Worm (Caenorhabditis elegans): Measurements from ENCODE around the gene nlp-23.
A peak's percentile ranks its signal among the peaks of the same experiment; 100 is the strongest.

nlp-23 gene

ce11 chrX:2364703-2365299 is 22.0 kb upstream of the nlp-23 start (continued):
- TF ChIP-seq daf-16 (GFP tag; optimal IDR thresholded peaks at IDR 0.05) (peak; percentile 80 to 94), daf-16 (tag; optimal IDR thresholded peaks at IDR 0.05) (peak; percentile 90), nhr-237 (tag; optimal IDR thresholded peaks at IDR 0.05) (peak; percentile 75), ama-1 (optimal IDR thresholded peaks at IDR 0.05) (no peak), tag-97 (GFP tag; IDR thresholded peaks at IDR 0.05) (0 out of 2 replicates have a peak, but pooled peaks have one; percentile 10), nhr-6 (tag; optimal IDR thresholded peaks at IDR 0.05) (peak; percentile 85), php-3 (GFP tag; IDR thresholded peaks at IDR 0.05) (peak; percentile 91), lin-29 (GFP tag; IDR thresholded peaks at IDR 0.05) (peak; percentile 81), zip-2 (tag; optimal IDR thresholded peaks at IDR 0.05) (peak; percentile 91), aha-1 (tag) (peak; percentile 27), nhr-77 (tag; optimal IDR thresholded peaks at IDR 0.05) (peak; percentile 99), lin-13 (GFP tag; optimal IDR thresholded peaks at IDR 0.05) (peak; percentile 63), sdz-12 (GFP tag; optimal IDR thresholded peaks at IDR 0.05) (no peak), mxl-3 (GFP tag; optimal IDR thresholded peaks at IDR 0.05) (peak; percentile 30), nhr-28 (tag; optimal IDR thresholded peaks at IDR 0.05) (peak; percentile 82), arid-1 (GFP tag; conservative IDR thresholded peaks at IDR 0.05) (peak; percentile 60), saeg-2 (GFP tag; IDR thresholded peaks at IDR 0.05) (peak; percentile 73; the same call in 1 of the 2 replicates), spr-3 (GFP tag; optimal IDR thresholded peaks at IDR 0.05) (peak; percentile 68), dmd-8 (GFP tag; IDR thresholded peaks at IDR 0.05) (no peak), Y5F2A.4 (GFP tag; optimal IDR thresholded peaks at IDR 0.05) (no peak), ces-1 (GFP tag; optimal IDR thresholded peaks at IDR 0.05) (peak; percentile 41), F49E8.2 (tag; optimal IDR thresholded peaks at IDR 0.05; ENCODE audit: borderline replicate concordance) (no peak), ceh-62 (tag; optimal IDR thresholded peaks at IDR 0.05) (no peak), nhr-48 (tag; optimal IDR thresholded peaks at IDR 0.05) (peak; percentile 91), ceh-32 (tag; optimal IDR thresholded peaks at IDR 0.05; ENCODE audit: poor library complexity) (peak; percentile 48), fos-1 (tag; optimal IDR thresholded peaks at IDR 0.05) (peak; percentile 63), mdt-29 (GFP tag; IDR thresholded peaks at IDR 0.05) (peak; percentile 44; the same call in 1 of the 2 replicates), lsy-2 (tag; optimal IDR thresholded peaks at IDR 0.05) (peak; percentile 87 to 95), hif-1 (tag; optimal IDR thresholded peaks at IDR 0.05) (peak; percentile 33 to 50), vab-7 (GFP tag; IDR thresholded peaks at IDR 0.05) (peak; percentile 83), nhr-41 (GFP tag; IDR thresholded peaks at IDR 0.05) (no peak), lin-39 (tag; optimal IDR thresholded peaks at IDR 0.05) (no peak), ztf-7 (tag; optimal IDR thresholded peaks at IDR 0.05) (peak; percentile 94), lin-1 (GFP tag; IDR thresholded peaks at IDR 0.05) (peak; percentile 70; the same call in 1 of the 2 replicates), F10B5.3 (tag; optimal IDR thresholded peaks at IDR 0.05) (peak; percentile 87), hlh-30 (tag; optimal IDR thresholded peaks at IDR 0.05; ENCODE audit: insufficient read depth) (peak; percentile 91), unc-130 (GFP tag; optimal IDR thresholded peaks at IDR 0.05) (no peak), T26A8.4 (GFP tag; IDR thresholded peaks at IDR 0.05) (peak; percentile 97), ctbp-1 (GFP tag; IDR thresholded peaks at IDR 0.05) (peak; percentile 77), ZK546.5 (tag; optimal IDR thresholded peaks at IDR 0.05) (peak in 1 of 2 experiments; percentile 37), mxl-2 (GFP tag; conservative IDR thresholded peaks at IDR 0.05) (no peak), jun-1 (tag; optimal IDR thresholded peaks at IDR 0.05) (peak; percentile 94), nhr-10 (tag; optimal IDR thresholded peaks at IDR 0.05) (peak; percentile 84), set-16 (GFP tag; IDR thresholded peaks at IDR 0.05) (no peak), gei-8 (GFP tag; optimal IDR thresholded peaks at IDR 0.05) (no peak), lir-3 (tag; optimal IDR thresholded peaks at IDR 0.05) (peak; percentile 67), lin-15B (tag; optimal IDR thresholded peaks at IDR 0.05) (peak; percentile 10), zip-11 (GFP tag; IDR thresholded peaks at IDR 0.05) (no peak), nhr-25 (tag; optimal IDR thresholded peaks at IDR 0.05; ENCODE audit: borderline replicate concordance, insufficient read depth) (peak; percentile 13), ztf-11 (tag; optimal IDR thresholded peaks at IDR 0.05) (peak; percentile 4), madf-9 (GFP tag; conservative IDR thresholded peaks at IDR 0.05) (peak; percentile 87)
